Fruit fly (Drosophila melanogaster) whole organism, embryonic: ENCODE measurements around the gene CG10862.

ENCODE experiments used
- Asciz ChIP-seq: fragments of 200-800 bp; sonication (Bioruptor generic); optimal IDR thresholded peaks from 2 replicates; lab custom pipeline; 2017; ENCODE audit warnings: missing biosample characterization, mild to moderate bottlenecking, missing genetic modification characterization, missing genetic modification reagents
- Blimp-1 ChIP-seq: fragments of 200-800 bp; sonication (Bioruptor generic); optimal IDR thresholded peaks from 3 replicates; lab custom pipeline; 2018; ENCODE audit warnings: missing biosample characterization, missing genetic modification characterization, mild to moderate bottlenecking, moderate library complexity, missing genetic modification reagents
- CG10431 ChIP-seq: fragments of 200-800 bp; sonication (Bioruptor generic); optimal IDR thresholded peaks from 3 replicates; lab custom pipeline; 2018; ENCODE audit warnings: missing biosample characterization, mild to moderate bottlenecking, missing genetic modification characterization
- CG10462 ChIP-seq: fragments of 200-800 bp; sonication (Bioruptor generic); optimal IDR thresholded peaks from 2 replicates; lab custom pipeline; 2016; ENCODE audit warnings: missing biosample characterization, missing genetic modification characterization
- CG10565 ChIP-seq: fragments of 200-800 bp; sonication (Bioruptor generic); optimal IDR thresholded peaks from 3 replicates; lab custom pipeline; 2016; ENCODE audit warnings: missing biosample characterization, mild to moderate bottlenecking, missing genetic modification characterization
- CG11504 ChIP-seq: fragments of 200-800 bp; sonication (Bioruptor generic); optimal IDR thresholded peaks from 3 replicates; lab custom pipeline; 2019; ENCODE audit warnings: missing biosample characterization, mild to moderate bottlenecking, missing genetic modification characterization, moderate library complexity
- CG11696 ChIP-seq: fragments of 200-800 bp; sonication (Bioruptor generic); IDR thresholded peaks from 2 replicates; pipeline ENCODE4 v1.3.6; 2022; ENCODE audit warnings: missing biosample characterization, missing genetic modification characterization
- CG13775 ChIP-seq: fragments of 200-800 bp; sonication (Bioruptor generic); optimal IDR thresholded peaks from 3 replicates; lab custom pipeline; 2017; ENCODE audit warnings: missing biosample characterization, mild to moderate bottlenecking, missing genetic modification characterization
- CG15269 ChIP-seq: fragments of 200-800 bp; sonication (Bioruptor generic); optimal IDR thresholded peaks from 2 replicates; lab custom pipeline; 2018; ENCODE audit warnings: missing biosample characterization, mild to moderate bottlenecking, missing genetic modification characterization, moderate library complexity
- CG16815 ChIP-seq: fragments of 200-800 bp; sonication (Bioruptor generic); optimal IDR thresholded peaks from 3 replicates; lab custom pipeline; 2017; ENCODE audit warnings: missing biosample characterization, mild to moderate bottlenecking, missing genetic modification characterization
- CG18262 ChIP-seq: fragments of 200-800 bp; optimal IDR thresholded peaks from 3 replicates; lab custom pipeline; 2019; ENCODE audit warnings: missing biosample characterization, mild to moderate bottlenecking, missing genetic modification characterization, moderate library complexity
- CG18764 ChIP-seq: fragments of 200-800 bp; sonication (Bioruptor generic); optimal IDR thresholded peaks from 3 replicates; lab custom pipeline; 2016; ENCODE audit warnings: missing biosample characterization, missing genetic modification characterization
- CG34422 ChIP-seq: fragments of 200-800 bp; sonication (Bioruptor generic); IDR thresholded peaks from 3 replicates; pipeline ENCODE4 v1.3.6; 2022; ENCODE audit warnings: missing biosample characterization, missing genetic modification characterization
- CG3838 ChIP-seq: fragments of 200-800 bp; sonication (Bioruptor generic); optimal IDR thresholded peaks from 3 replicates; lab custom pipeline; 2016; ENCODE audit warnings: missing biosample characterization, missing genetic modification characterization
- CG4282 ChIP-seq: fragments of 200-800 bp; sonication (Bioruptor generic); optimal IDR thresholded peaks from 2 replicates; lab custom pipeline; 2016; ENCODE audit warnings: missing biosample characterization, missing genetic modification characterization
- CG4820 ChIP-seq: fragments of 200-800 bp; sonication (Bioruptor generic); optimal IDR thresholded peaks from 3 replicates; lab custom pipeline; 2016; ENCODE audit warnings: missing biosample characterization, missing genetic modification characterization
- CG5180 ChIP-seq: fragments of 200-800 bp; sonication (Bioruptor generic); optimal IDR thresholded peaks from 3 replicates; lab custom pipeline; 2017; ENCODE audit warnings: missing biosample characterization, missing genetic modification characterization, mild to moderate bottlenecking, moderate library complexity, missing genetic modification reagents
- CG5245 ChIP-seq: fragments of 200-800 bp; sonication (Bioruptor generic); optimal IDR thresholded peaks from 3 replicates; lab custom pipeline; 2016; ENCODE audit warnings: missing biosample characterization, missing genetic modification characterization
- CG6254 ChIP-seq: fragments of 200-800 bp; sonication (Bioruptor generic); optimal IDR thresholded peaks from 3 replicates; lab custom pipeline; 2017; ENCODE audit warnings: mild to moderate bottlenecking, missing biosample characterization, missing genetic modification reagents, missing genetic modification characterization
- CG6654 ChIP-seq: fragments of 200-800 bp; sonication (Bioruptor generic); optimal IDR thresholded peaks from 2 replicates; lab custom pipeline; 2017; ENCODE audit warnings: missing biosample characterization, mild to moderate bottlenecking, missing genetic modification characterization
- CrebB ChIP-seq: fragments of 200-800 bp; sonication (Bioruptor generic); optimal IDR thresholded peaks from 3 replicates; lab custom pipeline; 2018; ENCODE audit warnings: missing biosample characterization, mild to moderate bottlenecking, missing genetic modification characterization
- Dll ChIP-seq: fragments of 200-800 bp; sonication (Bioruptor generic); IDR thresholded peaks from 4 replicates; pipeline ENCODE4 v1.3.6; 2022; ENCODE audit warnings: missing biosample characterization, missing genetic modification characterization; ENCODE audit not compliant: partially characterized antibody
- Doc3 ChIP-seq: fragments of 200-800 bp; sonication (Bioruptor generic); IDR thresholded peaks from 3 replicates; pipeline ENCODE4 v1.3.6; 2022; ENCODE audit warnings: missing biosample characterization, missing genetic modification characterization; ENCODE audit not compliant: partially characterized antibody
- Fer3 ChIP-seq: fragments of 200-800 bp; sonication (Bioruptor generic); optimal IDR thresholded peaks from 2 replicates; lab custom pipeline; 2018; ENCODE audit warnings: missing biosample characterization, mild to moderate bottlenecking, missing genetic modification characterization, moderate library complexity
- Jarid2 ChIP-seq: fragments of 200-800 bp; sonication (Bioruptor generic); optimal IDR thresholded peaks from 3 replicates; lab custom pipeline; 2017; ENCODE audit warnings: mild to moderate bottlenecking, missing biosample characterization, missing genetic modification reagents, missing genetic modification characterization
- Mad ChIP-seq: fragments of 200-800 bp; sonication (Bioruptor generic); optimal IDR thresholded peaks from 2 replicates; lab custom pipeline; 2016; ENCODE audit warnings: missing biosample characterization, missing genetic modification characterization
- Rfx ChIP-seq: fragments of 200-800 bp; sonication (Bioruptor generic); IDR thresholded peaks from 2 replicates; pipeline ENCODE4 v1.3.6; 2022; ENCODE audit warnings: missing biosample characterization, missing genetic modification characterization
- Sox100B ChIP-seq: fragments of 200-800 bp; sonication (Bioruptor generic); optimal IDR thresholded peaks from 3 replicates; lab custom pipeline; 2018; ENCODE audit warnings: missing biosample characterization, mild to moderate bottlenecking, missing genetic modification characterization
- Taf1 ChIP-seq: fragments of 200-800 bp; sonication (Bioruptor generic); IDR thresholded peaks from 2 replicates; pipeline ENCODE4 v1.3.6; 2022; ENCODE audit warnings: missing biosample characterization, missing genetic modification characterization
- amos ChIP-seq: fragments of 200-800 bp; sonication (Bioruptor generic); IDR thresholded peaks from 2 replicates; pipeline ENCODE4 v1.3.6; 2022; ENCODE audit warnings: missing biosample characterization, missing genetic modification characterization; ENCODE audit not compliant: partially characterized antibody
- ash1 ChIP-seq: fragments of 200-800 bp; sonication (Bioruptor generic); optimal IDR thresholded peaks from 2 replicates; lab custom pipeline; 2018; ENCODE audit warnings: missing biosample characterization, mild to moderate bottlenecking, missing genetic modification characterization
- bab2 ChIP-seq: fragments of 200-800 bp; sonication (Bioruptor generic); optimal IDR thresholded peaks from 2 replicates; lab custom pipeline; 2016; ENCODE audit warnings: missing biosample characterization, missing genetic modification characterization
- btn ChIP-seq: fragments of 200-800 bp; sonication (Bioruptor generic); optimal IDR thresholded peaks from 2 replicates; lab custom pipeline; 2016; ENCODE audit warnings: missing biosample characterization, missing genetic modification characterization
- cato ChIP-seq: fragments of 200-800 bp; sonication (Bioruptor generic); optimal IDR thresholded peaks from 2 replicates; lab custom pipeline; 2016; ENCODE audit warnings: missing biosample characterization, missing genetic modification characterization, borderline replicate concordance
- chm ChIP-seq: fragments of 200-800 bp; sonication (Bioruptor generic); IDR thresholded peaks from 2 replicates; pipeline ENCODE4 v1.3.6; 2022; ENCODE audit warnings: missing biosample characterization, missing genetic modification characterization
- fd102C ChIP-seq: fragments of 200-800 bp; sonication (Bioruptor generic); optimal IDR thresholded peaks from 2 replicates; lab custom pipeline; 2018; ENCODE audit warnings: missing biosample characterization, mild to moderate bottlenecking, missing genetic modification characterization, moderate library complexity
- gsb-n ChIP-seq: fragments of 200-800 bp; sonication (Bioruptor generic); optimal IDR thresholded peaks from 3 replicates; lab custom pipeline; 2018; ENCODE audit warnings: missing biosample characterization, mild to moderate bottlenecking, missing genetic modification characterization
- her ChIP-seq: fragments of 200-800 bp; sonication (Bioruptor generic); optimal IDR thresholded peaks from 2 replicates; lab custom pipeline; 2016; ENCODE audit warnings: missing biosample characterization, missing genetic modification characterization
- jing ChIP-seq: fragments of 200-800 bp; sonication (Bioruptor generic); optimal IDR thresholded peaks from 2 replicates; lab custom pipeline; 2018; ENCODE audit warnings: missing biosample characterization, mild to moderate bottlenecking, missing genetic modification characterization
- kay ChIP-seq: fragments of 200-800 bp; sonication (Bioruptor generic); optimal IDR thresholded peaks from 2 replicates; lab custom pipeline; 2016; ENCODE audit warnings: missing biosample characterization, missing genetic modification characterization
- lilli ChIP-seq: fragments of 200-800 bp; sonication (Bioruptor generic); optimal IDR thresholded peaks from 3 replicates; lab custom pipeline; 2016; ENCODE audit warnings: missing biosample characterization, missing genetic modification characterization
- pfk ChIP-seq: fragments of 200-800 bp; sonication (Bioruptor generic); optimal IDR thresholded peaks from 2 replicates; lab custom pipeline; 2018; ENCODE audit warnings: missing biosample characterization, mild to moderate bottlenecking, missing genetic modification characterization, moderate library complexity
- psq ChIP-seq: fragments of 200-800 bp; sonication (Bioruptor generic); optimal IDR thresholded peaks from 2 replicates; lab custom pipeline; 2017; ENCODE audit warnings: missing biosample characterization, missing genetic modification characterization
- ro ChIP-seq: fragments of 200-800 bp; sonication (Bioruptor generic); IDR thresholded peaks from 2 replicates; pipeline ENCODE4 v1.3.6; 2022; ENCODE audit warnings: missing biosample characterization, missing genetic modification characterization
- run ChIP-seq: fragments of 200-800 bp; sonication (Bioruptor generic); optimal IDR thresholded peaks from 3 replicates; lab custom pipeline; 2018; ENCODE audit warnings: missing biosample characterization, mild to moderate bottlenecking, missing genetic modification characterization
- schlank ChIP-seq: fragments of 200-800 bp; sonication (Bioruptor generic); optimal IDR thresholded peaks from 2 replicates; lab custom pipeline; 2018; ENCODE audit warnings: missing biosample characterization, mild to moderate bottlenecking, missing genetic modification characterization
- ssp ChIP-seq: fragments of 200-800 bp; sonication (Bioruptor generic); IDR thresholded peaks from 2 replicates; pipeline ENCODE4 v1.3.6; 2022; ENCODE audit warnings: missing biosample characterization, missing genetic modification characterization
- stwl ChIP-seq: fragments of 200-800 bp; sonication (Bioruptor generic); optimal IDR thresholded peaks from 3 replicates; lab custom pipeline; 2018; ENCODE audit warnings: missing biosample characterization, mild to moderate bottlenecking, missing genetic modification characterization, moderate library complexity
- tgo ChIP-seq: fragments of 200-800 bp; sonication (Bioruptor generic); IDR thresholded peaks from 3 replicates; pipeline ENCODE4 v1.3.6; 2022; ENCODE audit warnings: missing biosample characterization, missing genetic modification characterization

The CG10862 gene

DNA sequence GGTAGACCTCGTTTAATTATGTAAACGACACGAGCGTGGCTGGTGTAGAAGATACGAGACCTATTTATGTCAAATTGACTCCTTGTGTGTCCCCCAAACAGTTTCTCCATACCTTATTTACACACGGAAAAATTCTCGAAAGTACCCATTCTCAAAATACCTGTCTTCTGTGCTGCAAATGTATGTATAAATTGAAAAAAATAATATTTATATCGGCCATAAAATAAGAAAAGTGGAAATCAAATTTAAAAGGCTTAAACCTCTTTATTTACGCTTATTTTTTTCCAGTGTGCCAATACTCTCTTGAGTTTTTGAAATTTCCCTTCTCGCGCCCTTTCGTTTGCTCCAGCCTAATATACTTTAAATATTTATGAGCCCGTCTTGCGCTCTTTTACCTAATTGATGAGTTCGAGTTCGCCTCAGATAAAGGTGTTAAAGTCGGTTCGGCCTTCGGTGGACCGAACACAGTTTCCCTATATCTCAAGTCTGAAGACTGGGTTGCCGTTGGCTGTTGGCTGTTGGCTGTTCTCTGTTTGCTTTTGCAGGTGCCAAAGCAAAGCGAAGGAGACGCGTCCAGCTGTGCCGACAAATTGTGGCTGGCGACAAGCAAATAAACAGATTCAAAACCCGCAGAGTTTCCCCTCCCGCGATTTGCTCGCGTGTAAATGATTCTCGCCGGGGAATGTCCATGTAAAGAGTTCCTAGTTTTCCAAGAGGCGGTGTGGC is 15.8 kb downstream of the CG10862 start (continued):
- TF ChIP-seq CG6254 (GFP tag; lab: Kevin White, UChicago) = peak; percentile 39
- TF ChIP-seq cato (GFP tag; lab: Kevin White, UChicago) = peak; percentile 64
- TF ChIP-seq CG10431 (GFP tag; lab: Kevin White, UChicago) = peak; percentile 68
- TF ChIP-seq btn (GFP tag; lab: Kevin White, UChicago) = no peak
- peak; percentile 77 for TF ChIP-seq CG13775
- peak; percentile 37; the same call in 2 of the 3 replicates for TF ChIP-seq CG34422 (GFP tag; lab: Robert Waterston, UW)
- peak; percentile 74 for TF ChIP-seq Blimp-1 (GFP tag; lab: Kevin White, UChicago)
- peak; percentile 71 for TF ChIP-seq lilli (GFP tag; lab: Kevin White, UChicago)
- TF ChIP-seq Asciz (GFP tag; lab: Kevin White, UChicago) = peak; percentile 78
- TF ChIP-seq CG3838 (GFP tag; lab: Kevin White, UChicago) = peak; percentile 15
- TF ChIP-seq stwl (tag; lab: Kevin White, UChicago) = peak; percentile 2
- no peak for TF ChIP-seq CG11696 (GFP tag; lab: Robert Waterston, UW)
- TF ChIP-seq kay (GFP tag; lab: Kevin White, UChicago) = peak; percentile 65
- TF ChIP-seq CG4282 = no peak
- TF ChIP-seq tgo (GFP tag; lab: Robert Waterston, UW) = peak; percentile 50; the same call in 2 of the 3 replicates
- peak; percentile 38 for TF ChIP-seq CG5245 (GFP tag; lab: Kevin White, UChicago)
- no peak for TF ChIP-seq pfk (GFP tag; lab: Kevin White, UChicago)
- no peak for TF ChIP-seq ash1 (GFP tag; lab: Kevin White, UChicago)
- TF ChIP-seq Sox100B (GFP tag; lab: Kevin White, UChicago) = peak; percentile 53
- peak; percentile 38 for TF ChIP-seq CG18764
- peak; percentile 60 for TF ChIP-seq Mad (GFP tag; lab: Kevin White, UChicago)
- no peak for TF ChIP-seq ssp (GFP tag; lab: Robert Waterston, UW)
- no peak for TF ChIP-seq Rfx
- peak; percentile 41 for TF ChIP-seq fd102C
- TF ChIP-seq CG16815 (GFP tag; lab: Kevin White, UChicago) = peak; percentile 83
- TF ChIP-seq schlank (tag; lab: Kevin White, UChicago) = no peak
- TF ChIP-seq CG10462 = peak; percentile 74
- peak; percentile 72 for TF ChIP-seq CG11504 (tag; lab: Kevin White, UChicago)
- TF ChIP-seq Doc3 (GFP tag; lab: Robert Waterston, UW) = no peak
- peak; percentile 27 for TF ChIP-seq Jarid2 (GFP tag; lab: Kevin White, UChicago)
- TF ChIP-seq her = no peak
- TF ChIP-seq CG5180 (GFP tag; lab: Kevin White, UChicago) = peak; percentile 26
- TF ChIP-seq Fer3 (tag; lab: Kevin White, UChicago) = peak; percentile 4
- peak; percentile 89 for TF ChIP-seq CG18262 (tag; lab: Kevin White, UChicago)
- peak; percentile 56 for TF ChIP-seq jing
- TF ChIP-seq bab2 = peak; percentile 62
- TF ChIP-seq Taf1 = no peak
- TF ChIP-seq run (tag; lab: Kevin White, UChicago) = peak; percentile 58
- peak; percentile 66 for TF ChIP-seq CG4820 (GFP tag; lab: Kevin White, UChicago)
- TF ChIP-seq CG6654 (GFP tag; lab: Kevin White, UChicago) = no peak
- TF ChIP-seq Dll = no peak
- no peak for TF ChIP-seq CG10565 (GFP tag; lab: Kevin White, UChicago)
- TF ChIP-seq chm (GFP tag; lab: Robert Waterston, UW) = peak; percentile 84
- TF ChIP-seq gsb-n = peak; percentile 90
- TF ChIP-seq psq (GFP tag; lab: Kevin White, UChicago) = peak; percentile 67
- TF ChIP-seq amos = no peak
- TF ChIP-seq CrebB (tag; lab: Kevin White, UChicago) = no peak
- peak; percentile 26; the same call in 1 of the 2 replicates for TF ChIP-seq ro (GFP tag; lab: Robert Waterston, UW)
- TF ChIP-seq CG15269 (tag; lab: Kevin White, UChicago) = peak; percentile 61
